Worm (Caenorhabditis elegans) whole organism, L3 larva: ENCODE data around the gene cutl-12.

Source experiments
- nhr-67 ChIP-seq: fragments of 150-350 bp; optimal IDR thresholded peaks from 2 replicates; lab custom pipeline; 2014; ENCODE audit warnings: missing biosample characterization, missing genetic modification characterization
- pqm-1 ChIP-seq: fragments of 150-350 bp; optimal IDR thresholded peaks from 2 replicates; lab custom pipeline; 2017; ENCODE audit warnings: missing biosample characterization, missing genetic modification characterization, inconsistent platforms
- snpc-4 ChIP-seq: fragments of 150-350 bp; optimal IDR thresholded peaks from 2 replicates; lab custom pipeline; 2014; ENCODE audit warnings: missing biosample characterization, missing genetic modification characterization

DNA sequence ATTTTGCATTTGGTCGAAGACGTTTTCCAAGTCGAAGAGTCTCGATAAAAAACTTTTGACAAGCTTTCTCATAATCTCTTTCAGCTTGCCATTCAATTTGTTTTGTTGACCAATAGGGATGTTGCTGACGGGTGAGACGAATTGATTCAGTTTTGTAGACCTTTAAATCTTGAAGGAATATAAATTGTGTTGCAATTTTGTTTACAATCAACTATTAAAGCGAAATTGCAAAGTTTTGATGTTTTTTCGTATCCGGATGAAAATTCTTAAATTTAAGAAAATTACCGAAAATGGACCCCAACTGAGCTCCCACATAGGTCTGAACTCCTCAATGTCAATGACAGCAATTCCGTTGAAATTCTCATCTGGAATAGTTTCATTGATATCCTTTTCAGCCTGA lies 18.1 kb downstream of the cutl-12 start:
- no peak for TF ChIP-seq snpc-4 (tag; lab: Kevin White, UChicago)
- no peak for TF ChIP-seq pqm-1 (tag; lab: Kevin White, UChicago)
- TF ChIP-seq nhr-67 (tag; lab: Kevin White, UChicago) = no peak
